Fruit fly (Drosophila melanogaster) S2 (cell line): ENCODE results near the gene GluRIID.

Experiments used
- CG8478 ChIP-seq: fragments of >200 bp; optimal IDR thresholded peaks from 2 replicates; lab custom pipeline; 2018
- CTCF ChIP-seq, 2 experiments: fragments of >200 bp; optimal IDR thresholded peaks; 2 replicates each; lab custom pipeline; 2018

DNA sequence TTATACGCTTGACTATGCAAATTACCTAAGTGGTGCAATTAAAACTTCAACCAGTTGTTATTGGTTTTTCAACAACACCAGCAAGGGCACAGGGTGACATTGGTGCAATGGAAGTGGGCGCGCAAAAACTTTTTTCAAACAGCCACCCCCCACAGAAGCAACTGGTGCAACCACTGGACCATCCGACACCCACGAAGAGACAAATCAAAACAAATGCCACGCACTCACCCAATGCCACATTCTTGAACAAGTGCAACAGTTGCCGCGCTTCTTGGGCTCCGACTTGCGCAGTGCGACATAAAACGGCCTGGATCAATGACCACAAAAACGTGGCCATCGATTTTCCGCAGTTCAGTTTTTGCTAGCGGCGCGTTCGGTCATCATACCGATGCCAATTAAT lies 16.5 kb downstream of the GluRIID start:
- TF ChIP-seq CG8478 (lab: Kevin White, UChicago) = no peak
- no peak for TF ChIP-seq CTCF (optimal IDR thresholded peaks at IDR 0.05; lab: Kevin White, UChicago)
